Fruit fly (Drosophila melanogaster): ENCODE results near the gene CG12123.

DNA sequence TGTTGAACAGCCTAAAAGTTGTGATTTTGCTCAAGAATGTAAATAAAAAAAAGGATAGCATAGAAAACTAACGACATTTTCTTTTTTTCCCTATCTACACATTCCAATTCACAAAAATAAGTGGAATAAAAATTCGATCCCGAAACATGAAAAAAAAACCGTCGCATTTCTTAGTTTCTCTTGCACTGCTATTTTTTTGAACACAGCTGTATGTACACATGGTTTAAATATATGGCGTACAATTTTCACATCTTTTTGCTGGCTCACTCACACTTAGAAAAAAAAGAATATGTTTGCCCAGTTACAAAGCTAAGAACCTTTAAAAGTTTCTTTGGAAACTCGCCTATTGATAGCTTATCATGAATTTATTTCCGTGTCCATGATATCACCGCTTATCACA, 18.1 kb upstream of the CG12123 start:
- no peak for TF ChIP-seq CTCF (optimal IDR thresholded peaks at IDR 0.05)
- TF ChIP-seq CG8478 (optimal IDR thresholded peaks at IDR 0.05), result no peak

All from S2 (cell line).